Worm (Caenorhabditis elegans) whole organism, L4 larva: ENCODE results near the gene irk-2.

Source experiments
- ama-1 ChIP-seq: fragments of 150-350 bp; optimal IDR thresholded peaks from 2 replicates; lab custom pipeline; 2014; ENCODE audit warnings: inconsistent platforms, mixed read lengths
- cey-2 ChIP-seq: sonication (generic microtip); optimal IDR thresholded peaks from 3 replicates; lab custom pipeline; 2017; ENCODE audit warnings: missing genetic modification characterization, mild to moderate bottlenecking, missing compliant biosample characterization, antibody characterized with exemption, borderline replicate concordance; ENCODE audit not compliant: insufficient read depth
- nhr-76 ChIP-seq: fragments of 150-350 bp; optimal IDR thresholded peaks from 2 replicates; lab custom pipeline; 2014; ENCODE audit warnings: missing biosample characterization, missing genetic modification characterization
- pha-4 ChIP-seq, 2 experiments: fragments of 150-350 bp in 1 of 2; fragments of 200-800 bp in 1 of 2; sonication (Bioruptor generic) in 1 of 2; IDR thresholded peaks in 1 of 2; optimal IDR thresholded peaks in 1 of 2; 2 replicates each; pipeline versions ENCODE4 v1.3.6 to Lab custom; 2014 to 2022; ENCODE audit warnings: missing genetic modification characterization in 2 of 2, missing genetic modification reagents in 2 of 2, missing biosample characterization in 1 of 2, missing compliant biosample characterization in 1 of 2
- snpc-4 ChIP-seq: fragments of 150-350 bp; optimal IDR thresholded peaks from 2 replicates; lab custom pipeline; 2014; ENCODE audit warnings: missing biosample characterization, missing genetic modification characterization
- unc-62 ChIP-seq, 3 experiments: fragments of 150-350 bp in 1 of 3; sonication (generic microtip); optimal IDR thresholded peaks in 2 of 3; peaks in 1 of 3; 1 replicate in 1 of 3; 2 replicates in 2 of 3; lab custom pipeline; 2014 to 2017; ENCODE audit warnings: missing biosample characterization in 3 of 3, missing genetic modification characterization in 3 of 3, missing genetic modification reagents in 3 of 3, missing genotype in 1 of 3
- zag-1 ChIP-seq: fragments of 150-350 bp; optimal IDR thresholded peaks from 2 replicates; lab custom pipeline; 2014; ENCODE audit warnings: missing biosample characterization, missing genetic modification characterization

DNA sequence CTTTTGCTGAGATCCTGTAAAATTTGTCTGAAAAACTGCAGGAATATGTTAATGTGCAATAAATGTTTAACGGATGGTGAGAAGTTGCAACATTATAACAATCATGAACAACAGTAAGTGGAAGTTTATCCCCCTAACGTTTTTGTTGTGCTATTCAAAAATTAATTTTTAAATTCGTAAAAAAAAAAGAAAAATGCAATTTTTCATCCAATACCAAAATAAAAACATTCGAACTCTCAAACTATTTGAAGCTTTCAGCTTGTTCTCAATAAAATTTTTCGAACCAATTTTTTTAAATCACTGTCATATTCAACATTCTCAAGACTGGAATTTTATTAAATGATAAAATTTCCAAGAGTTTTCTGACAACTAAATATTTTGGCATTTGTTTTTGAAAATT lies 22.7 kb downstream of the irk-2 start, which contains the start of gene ncam-1:
- TF ChIP-seq pha-4 (GFP tag; IDR thresholded peaks at IDR 0.05; lab: Robert Waterston, UW) (no peak), pha-4 (tag; optimal IDR thresholded peaks at IDR 0.05; lab: Kevin White, UChicago) (no peak), cey-2 (tag; lab: Kevin White, UChicago) (no peak), nhr-76 (tag; lab: Kevin White, UChicago) (no peak), snpc-4 (tag; lab: Kevin White, UChicago) (no peak), ama-1 (no peak), unc-62 (GFP tag; optimal IDR thresholded peaks at IDR 0.05 in 1 of 2; lab: Kevin White, UChicago) (no peak), unc-62 (tag; optimal IDR thresholded peaks at IDR 0.05; lab: Kevin White, UChicago) (no peak), zag-1 (tag; lab: Kevin White, UChicago) (no peak)
